Fruit fly (Drosophila melanogaster) whole organism, embryonic: ENCODE results near the gene CG4629.

ENCODE experiments used
- Asciz ChIP-seq: fragments of 200-800 bp; sonication (Bioruptor generic); optimal IDR thresholded peaks from 2 replicates; lab custom pipeline; 2017; ENCODE audit warnings: missing biosample characterization, mild to moderate bottlenecking, missing genetic modification characterization, missing genetic modification reagents
- CG10147 ChIP-seq: fragments of 200-800 bp; sonication (Bioruptor generic); optimal IDR thresholded peaks from 2 replicates; lab custom pipeline; 2019; ENCODE audit warnings: missing biosample characterization, mild to moderate bottlenecking, missing genetic modification characterization, moderate library complexity
- CG10959 ChIP-seq: fragments of 200-800 bp; sonication (Bioruptor generic); IDR thresholded peaks from 2 replicates; pipeline ENCODE4 v1.3.6; 2022; ENCODE audit warnings: missing biosample characterization, missing genetic modification characterization
- CG12744 ChIP-seq: fragments of 200-800 bp; sonication (Bioruptor generic); optimal IDR thresholded peaks from 2 replicates; lab custom pipeline; 2016; ENCODE audit warnings: missing biosample characterization, missing genetic modification characterization
- CG13775 ChIP-seq: fragments of 200-800 bp; sonication (Bioruptor generic); optimal IDR thresholded peaks from 3 replicates; lab custom pipeline; 2017; ENCODE audit warnings: missing biosample characterization, mild to moderate bottlenecking, missing genetic modification characterization
- CG14050 ChIP-seq: fragments of 200-800 bp; sonication (Bioruptor generic); IDR thresholded peaks from 3 replicates; pipeline ENCODE4 v1.3.6; 2022; ENCODE audit warnings: missing biosample characterization, missing genetic modification characterization
- CG17359 ChIP-seq: fragments of 200-800 bp; sonication (Bioruptor generic); optimal IDR thresholded peaks from 3 replicates; lab custom pipeline; 2018; ENCODE audit warnings: missing biosample characterization, mild to moderate bottlenecking, missing genetic modification characterization, moderate library complexity
- CG18011 ChIP-seq: fragments of 200-800 bp; sonication (Bioruptor generic); optimal IDR thresholded peaks from 2 replicates; lab custom pipeline; 2017; ENCODE audit warnings: missing biosample characterization, missing genetic modification characterization, mild to moderate bottlenecking, moderate library complexity, missing genotype
- CG18764 ChIP-seq: fragments of 200-800 bp; sonication (Bioruptor generic); optimal IDR thresholded peaks from 3 replicates; lab custom pipeline; 2016; ENCODE audit warnings: missing biosample characterization, missing genetic modification characterization
- CG2129 ChIP-seq: fragments of 200-800 bp; sonication (Bioruptor generic); IDR thresholded peaks from 2 replicates; pipeline ENCODE4 v1.3.6; 2022; ENCODE audit warnings: missing biosample characterization, missing genetic modification characterization; ENCODE audit not compliant: partially characterized antibody
- CG32767 ChIP-seq: fragments of 200-800 bp; sonication (Bioruptor generic); IDR thresholded peaks from 2 replicates; pipeline ENCODE4 v1.3.6; 2022; ENCODE audit warnings: missing biosample characterization, missing genetic modification characterization
- CG34422 ChIP-seq: fragments of 200-800 bp; sonication (Bioruptor generic); IDR thresholded peaks from 3 replicates; pipeline ENCODE4 v1.3.6; 2022; ENCODE audit warnings: missing biosample characterization, missing genetic modification characterization
- CG4617 ChIP-seq: fragments of 200-800 bp; sonication (Bioruptor generic); optimal IDR thresholded peaks from 3 replicates; lab custom pipeline; 2016; ENCODE audit warnings: missing biosample characterization, missing genetic modification characterization, borderline replicate concordance
- CG6175 ChIP-seq: fragments of 200-800 bp; sonication (Bioruptor generic); IDR thresholded peaks from 3 replicates; pipeline ENCODE4 v1.3.6; 2022; ENCODE audit warnings: missing biosample characterization, missing genetic modification characterization
- CG7271 ChIP-seq: fragments of 200-800 bp; sonication (Bioruptor generic); optimal IDR thresholded peaks from 2 replicates; lab custom pipeline; 2018; ENCODE audit warnings: missing biosample characterization, mild to moderate bottlenecking, missing genetic modification characterization, moderate library complexity
- CG7556 ChIP-seq: fragments of 200-800 bp; sonication (Bioruptor generic); optimal IDR thresholded peaks from 2 replicates; lab custom pipeline; 2017; ENCODE audit warnings: missing biosample characterization, mild to moderate bottlenecking, missing genetic modification characterization
- CHES-1-like ChIP-seq: fragments of 200-800 bp; sonication (Bioruptor generic); optimal IDR thresholded peaks from 2 replicates; lab custom pipeline; 2016; ENCODE audit warnings: missing biosample characterization, missing genetic modification characterization
- CkIIα-i1 ChIP-seq: fragments of 200-800 bp; sonication (Bioruptor generic); IDR thresholded peaks from 2 replicates; pipeline ENCODE4 v1.3.6; 2022; ENCODE audit warnings: missing biosample characterization, missing genetic modification characterization
- Dp ChIP-seq: fragments of 200-800 bp; sonication (Bioruptor generic); optimal IDR thresholded peaks from 2 replicates; lab custom pipeline; 2018; ENCODE audit warnings: missing biosample characterization, mild to moderate bottlenecking, missing genetic modification characterization, moderate library complexity
- ERR ChIP-seq: fragments of 200-800 bp; sonication (Bioruptor generic); optimal IDR thresholded peaks from 2 replicates; lab custom pipeline; 2016; ENCODE audit warnings: missing biosample characterization, missing genetic modification characterization
- Fer2 ChIP-seq: fragments of 200-800 bp; sonication (Bioruptor generic); optimal IDR thresholded peaks from 2 replicates; lab custom pipeline; 2018; ENCODE audit warnings: missing biosample characterization, mild to moderate bottlenecking, missing genetic modification characterization, moderate library complexity
- H15 ChIP-seq: fragments of 200-800 bp; sonication (Bioruptor generic); IDR thresholded peaks from 3 replicates; pipeline ENCODE4 v1.3.6; 2022; ENCODE audit warnings: missing biosample characterization, missing genetic modification characterization
- Lhr ChIP-seq: fragments of 200-800 bp; sonication (Bioruptor generic); optimal IDR thresholded peaks from 3 replicates; lab custom pipeline; 2017; ENCODE audit warnings: mild to moderate bottlenecking, missing biosample characterization, missing genetic modification reagents, missing genetic modification characterization
- MTF-1 ChIP-seq: fragments of 200-800 bp; sonication (Bioruptor generic); optimal IDR thresholded peaks from 2 replicates; lab custom pipeline; 2018; ENCODE audit warnings: missing biosample characterization, mild to moderate bottlenecking, missing genetic modification characterization, borderline replicate concordance
- Nf-YB ChIP-seq: fragments of 200-800 bp; sonication (Bioruptor generic); optimal IDR thresholded peaks from 3 replicates; lab custom pipeline; 2019; ENCODE audit warnings: missing biosample characterization, mild to moderate bottlenecking, missing genetic modification characterization, moderate library complexity
- PHDP ChIP-seq: fragments of 200-800 bp; sonication (Bioruptor generic); optimal IDR thresholded peaks from 3 replicates; lab custom pipeline; 2018; ENCODE audit warnings: missing biosample characterization, mild to moderate bottlenecking, missing genetic modification characterization, moderate library complexity
- Spps ChIP-seq: fragments of 200-800 bp; sonication (Bioruptor generic); optimal IDR thresholded peaks from 2 replicates; lab custom pipeline; 2018; ENCODE audit warnings: missing biosample characterization, mild to moderate bottlenecking, missing genetic modification characterization
- ap ChIP-seq: fragments of 200-800 bp; sonication (Bioruptor generic); IDR thresholded peaks from 2 replicates; pipeline ENCODE4 v1.3.6; 2022; ENCODE audit warnings: missing biosample characterization, missing genetic modification characterization
- dmrt99B ChIP-seq: fragments of 200-800 bp; sonication (Bioruptor generic); optimal IDR thresholded peaks from 2 replicates; lab custom pipeline; 2018; ENCODE audit warnings: missing biosample characterization, mild to moderate bottlenecking, missing genetic modification characterization, moderate library complexity
- dysf ChIP-seq: fragments of 200-800 bp; sonication (Bioruptor generic); IDR thresholded peaks from 3 replicates; pipeline ENCODE4 v1.3.6; 2022; ENCODE audit warnings: missing biosample characterization, missing genetic modification characterization
- fd64A ChIP-seq: fragments of 200-800 bp; sonication (Bioruptor generic); optimal IDR thresholded peaks from 3 replicates; lab custom pipeline; 2018; ENCODE audit warnings: missing biosample characterization, mild to moderate bottlenecking, missing genetic modification characterization
- gsb-n ChIP-seq: fragments of 200-800 bp; sonication (Bioruptor generic); optimal IDR thresholded peaks from 3 replicates; lab custom pipeline; 2018; ENCODE audit warnings: missing biosample characterization, mild to moderate bottlenecking, missing genetic modification characterization
- lab ChIP-seq: fragments of 200-800 bp; sonication (Bioruptor generic); optimal IDR thresholded peaks from 3 replicates; lab custom pipeline; 2017; ENCODE audit warnings: missing biosample characterization, missing genetic modification characterization, mild to moderate bottlenecking, moderate library complexity, missing genetic modification reagents
- lbe ChIP-seq: fragments of 200-800 bp; sonication (Bioruptor generic); optimal IDR thresholded peaks from 2 replicates; lab custom pipeline; 2016; ENCODE audit warnings: missing biosample characterization, mild to moderate bottlenecking, missing genetic modification characterization
- nmo ChIP-seq: fragments of 200-800 bp; sonication (Bioruptor generic); optimal IDR thresholded peaks from 2 replicates; lab custom pipeline; 2018; ENCODE audit warnings: missing biosample characterization, mild to moderate bottlenecking, missing genetic modification characterization, moderate library complexity
- prd ChIP-seq, 3 experiments: fragments of >200 bp in 2 of 3; fragments of 200-800 bp in 1 of 3; sonication (Bioruptor generic) in 1 of 3; optimal IDR thresholded peaks in 2 of 3; IDR thresholded peaks in 1 of 3; 2 replicates in 2 of 3; 3 replicates in 1 of 3; pipeline versions ENCODE4 v1.3.6 to Lab custom; 2017 to 2022; ENCODE audit warnings: missing biosample characterization in 1 of 3, missing genetic modification characterization in 1 of 3
- pros ChIP-seq: fragments of 200-800 bp; sonication (Bioruptor generic); optimal IDR thresholded peaks from 3 replicates; lab custom pipeline; 2019; ENCODE audit warnings: missing biosample characterization, mild to moderate bottlenecking, missing genetic modification characterization, moderate library complexity
- run ChIP-seq: fragments of 200-800 bp; sonication (Bioruptor generic); optimal IDR thresholded peaks from 3 replicates; lab custom pipeline; 2018; ENCODE audit warnings: missing biosample characterization, mild to moderate bottlenecking, missing genetic modification characterization
- sob ChIP-seq: fragments of 200-800 bp; sonication (Bioruptor generic); IDR thresholded peaks from 2 replicates; pipeline ENCODE4 v1.3.6; 2022; ENCODE audit warnings: missing biosample characterization, missing genetic modification characterization
- tll ChIP-seq, 2 experiments: fragments of 200-800 bp in 1 of 2; fragments of >200 bp in 1 of 2; sonication (Bioruptor generic) in 1 of 2; optimal IDR thresholded peaks; 2 replicates each; lab custom pipeline; 2017 to 2019; ENCODE audit warnings: missing biosample characterization in 2 of 2, missing genetic modification characterization in 2 of 2, mild to moderate bottlenecking in 1 of 2, moderate library complexity in 1 of 2
- tna ChIP-seq: fragments of 200-800 bp; sonication (Bioruptor generic); IDR thresholded peaks from 2 replicates; pipeline ENCODE4 v1.3.6; 2022; ENCODE audit warnings: missing biosample characterization, missing genetic modification characterization; ENCODE audit not compliant: partially characterized antibody
- trh ChIP-seq: fragments of 200-800 bp; sonication (Bioruptor generic); optimal IDR thresholded peaks from 2 replicates; lab custom pipeline; 2016; ENCODE audit warnings: missing biosample characterization, missing genetic modification characterization
- ttk ChIP-seq: fragments of 200-800 bp; sonication (Bioruptor generic); IDR thresholded peaks from 2 replicates; pipeline ENCODE4 v2.1.2; 2022; ENCODE audit warnings: missing biosample characterization, missing genetic modification characterization
- unc-4 ChIP-seq: fragments of 200-800 bp; sonication (Bioruptor generic); IDR thresholded peaks from 2 replicates; pipeline ENCODE4 v1.3.6; 2022; ENCODE audit warnings: missing biosample characterization, missing genetic modification characterization; ENCODE audit not compliant: partially characterized antibody
- vfl ChIP-seq: fragments of 200-800 bp; sonication (Bioruptor generic); optimal IDR thresholded peaks from 2 replicates; lab custom pipeline; 2016; ENCODE audit warnings: missing biosample characterization, missing genetic modification characterization
- wek ChIP-seq: fragments of 200-800 bp; sonication (Bioruptor generic); optimal IDR thresholded peaks from 3 replicates; lab custom pipeline; 2018; ENCODE audit warnings: missing biosample characterization, mild to moderate bottlenecking, missing genetic modification characterization, moderate library complexity

CG4629 gene

DNA sequence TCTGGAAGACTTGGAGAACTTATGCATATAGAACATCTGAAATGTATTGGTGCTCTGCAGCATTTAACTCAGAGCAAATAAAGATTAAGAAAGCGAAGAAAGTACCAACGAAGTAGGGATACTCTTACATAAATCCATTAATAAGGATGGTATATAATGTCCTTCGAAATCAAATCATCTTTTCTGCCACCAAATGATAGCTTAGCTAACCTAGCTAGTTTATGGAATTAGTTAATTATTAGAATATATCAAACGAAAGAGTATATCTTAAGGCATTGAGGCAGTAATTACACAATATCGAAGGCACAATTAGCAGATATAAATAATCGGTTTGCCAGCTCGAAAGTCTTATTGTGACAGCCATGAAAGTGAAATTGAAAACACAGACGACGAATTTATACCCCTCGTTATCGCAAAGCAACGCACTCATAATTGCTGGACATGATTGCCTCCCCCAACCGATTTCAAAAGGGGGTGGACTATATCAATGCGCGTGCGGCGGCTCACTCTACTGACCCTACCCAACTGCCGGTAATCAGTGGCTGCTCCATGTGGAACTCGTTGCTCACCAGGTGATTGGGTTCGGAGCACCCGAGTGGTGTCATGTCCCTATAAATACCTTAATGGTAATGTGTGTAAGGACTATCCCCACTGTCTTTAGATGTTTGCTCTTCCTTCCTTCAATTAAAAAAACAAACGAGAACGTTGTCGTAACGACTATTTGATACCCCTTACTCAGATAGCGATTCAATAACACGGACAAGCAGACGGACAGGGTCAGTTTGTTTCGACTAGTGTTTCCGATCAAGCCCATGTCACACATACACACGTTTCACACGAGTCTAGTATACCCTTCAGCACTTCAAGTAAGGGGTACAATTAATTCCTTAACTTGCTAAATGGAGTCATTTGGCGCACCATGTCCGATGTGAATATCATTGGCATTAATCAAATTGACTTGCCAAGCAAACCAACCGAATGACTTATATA is 42.4 kb upstream of the CG4629 start (continued):
- TF ChIP-seq Lhr (GFP tag; lab: Kevin White, UChicago) (no peak), MTF-1 (GFP tag; lab: Kevin White, UChicago) (no peak), CG18764 (GFP tag; lab: Kevin White, UChicago) (no peak), CG4617 (GFP tag; lab: Kevin White, UChicago) (no peak), ap (GFP tag; lab: Robert Waterston, UW) (0 out of 2 replicates have a peak, but pooled peaks have one; percentile 8), ERR (GFP tag; lab: Kevin White, UChicago) (no peak), CkIIα-i1 (GFP tag; lab: Robert Waterston, UW) (no peak), Fer2 (tag; lab: Kevin White, UChicago) (no peak), trh (no peak), tna (GFP tag; lab: Robert Waterston, UW) (no peak), vfl (no peak), CG10959 (no peak), CG17359 (tag; lab: Kevin White, UChicago) (peak; percentile 71), unc-4 (GFP tag; lab: Robert Waterston, UW) (no peak), fd64A (peak; percentile 12), lab (GFP tag; lab: Kevin White, UChicago) (peak; percentile 73), gsb-n (tag; lab: Kevin White, UChicago) (peak; percentile 18), CHES-1-like (peak; percentile 21), CG6175 (GFP tag; lab: Robert Waterston, UW) (no peak), PHDP (tag; lab: Kevin White, UChicago) (peak; percentile 63), CG13775 (GFP tag; lab: Kevin White, UChicago) (no peak), prd (optimal IDR thresholded peaks at IDR 0.05; lab: Kevin White, UChicago) (no peak), prd (GFP tag; IDR thresholded peaks at IDR 0.05; lab: Robert Waterston, UW) (peak; percentile 54; the same call in 2 of the 3 replicates), Asciz (GFP tag; lab: Kevin White, UChicago) (no peak), CG7556 (GFP tag; lab: Kevin White, UChicago) (peak; percentile 28), CG34422 (GFP tag; lab: Robert Waterston, UW) (no peak), CG18011 (GFP tag; lab: Kevin White, UChicago) (no peak), lbe (GFP tag; lab: Kevin White, UChicago) (peak; percentile 91), CG14050 (GFP tag; lab: Robert Waterston, UW) (no peak), CG2129 (GFP tag; lab: Robert Waterston, UW) (no peak), Spps (no peak), Dp (GFP tag; lab: Kevin White, UChicago) (no peak), nmo (GFP tag; lab: Kevin White, UChicago) (peak; percentile 78), pros (GFP tag; lab: Kevin White, UChicago) (no peak), dysf (GFP tag; lab: Robert Waterston, UW) (0 out of 3 replicates have a peak, but pooled peaks have one; percentile 40), run (tag; lab: Kevin White, UChicago) (no peak), Nf-YB (GFP tag; lab: Kevin White, UChicago) (no peak), wek (GFP tag; lab: Kevin White, UChicago) (no peak), CG12744 (no peak), tll (GFP tag; optimal IDR thresholded peaks at IDR 0.05; lab: Kevin White, UChicago) (no peak), CG10147 (GFP tag; lab: Kevin White, UChicago) (peak; percentile 57), H15 (GFP tag; lab: Robert Waterston, UW) (no peak), ttk (GFP tag; lab: Robert Waterston, UW) (no peak), dmrt99B (peak; percentile 73), sob (GFP tag; lab: Robert Waterston, UW) (no peak), CG7271 (tag; lab: Kevin White, UChicago) (no peak), CG32767 (GFP tag; lab: Robert Waterston, UW) (0 out of 2 replicates have a peak, but pooled peaks have one; percentile 40)
